ENCODE assay signal across 4 fruit fly cellular contexts in genomic region chr3R:10849515-10849973, dm6.
TF ChIP-seq lines count a peak whose summit lies in the region.

Gene CG42394, plus strand, starts transcription at chr3R:10849825.

TF ChIP-seq in whole organism, adult, 20 proteins besides CTCF, POLR2A, EP300 and RAD21 (continued from another document):
- TF ChIP-seq CG7101 (tag; optimal IDR thresholded peaks at IDR 0.05; lab: Kevin White, UChicago) = peak; percentile 80
- TF ChIP-seq CG12768 (GFP tag; optimal IDR thresholded peaks at IDR 0.05; lab: Kevin White, UChicago) = peak; percentile 78

TF ChIP-seq in whole organism, embryonic, 481 proteins besides CTCF, POLR2A, EP300 and RAD21 (continued from another document and continues in another):
- TF ChIP-seq lmd (GFP tag; IDR thresholded peaks at IDR 0.05; lab: Robert Waterston, UW) (peak; percentile 93), CG5245 (GFP tag; optimal IDR thresholded peaks at IDR 0.05; lab: Kevin White, UChicago) (peak; percentile 86), bab2 (GFP tag; optimal IDR thresholded peaks at IDR 0.05; lab: Kevin White, UChicago) (peak; percentile 48), NK7.1 (GFP tag; optimal IDR thresholded peaks at IDR 0.05; lab: Kevin White, UChicago) (peak; percentile 56), CG14014 (GFP tag; IDR thresholded peaks at IDR 0.05; lab: Robert Waterston, UW) (peak; percentile 95), odd (GFP tag; optimal IDR thresholded peaks at IDR 0.05; lab: Kevin White, UChicago) (peak; percentile 93), Sin3A (optimal IDR thresholded peaks at IDR 0.05; lab: Kevin White, UChicago) (no peak), gem (tag; optimal IDR thresholded peaks at IDR 0.05; lab: Kevin White, UChicago) (peak; percentile 98), CG31365 (tag; optimal IDR thresholded peaks at IDR 0.05; lab: Kevin White, UChicago) (peak; percentile 40), CG11093 (GFP tag; IDR thresholded peaks at IDR 0.05; lab: Robert Waterston, UW) (peak; percentile 87), Ada2b (GFP tag; IDR thresholded peaks at IDR 0.05; lab: Robert Waterston, UW) (peak; percentile 95), CG12155 (GFP tag; optimal IDR thresholded peaks at IDR 0.05; lab: Kevin White, UChicago) (peak; percentile 86), H15 (GFP tag; IDR thresholded peaks at IDR 0.05; lab: Robert Waterston, UW) (peak; percentile 91), CG10979 (tag; optimal IDR thresholded peaks at IDR 0.05; lab: Kevin White, UChicago) (peak; percentile 98), inv (GFP tag; IDR thresholded peaks at IDR 0.05; lab: Robert Waterston, UW; ENCODE audit: partially characterized antibody) (peak; percentile 30; the same call in 1 of the 2 replicates), nmo (GFP tag; optimal IDR thresholded peaks at IDR 0.05; lab: Kevin White, UChicago) (peak; percentile 98), CG2199 (GFP tag; IDR thresholded peaks at IDR 0.05; lab: Robert Waterston, UW) (peak; percentile 88; the same call in 2 of the 3 replicates), exex (tag; optimal IDR thresholded peaks at IDR 0.05; lab: Kevin White, UChicago) (peak; percentile 78), Xbp1 (GFP tag; optimal IDR thresholded peaks at IDR 0.05; lab: Kevin White, UChicago) (peak; percentile 91), Fer2 (tag; optimal IDR thresholded peaks at IDR 0.05; lab: Kevin White, UChicago) (peak; percentile 87), Oaz (GFP tag; IDR thresholded peaks at IDR 0.05; lab: Robert Waterston, UW) (peak; percentile 78), eve (GFP tag; optimal IDR thresholded peaks at IDR 0.05; lab: Kevin White, UChicago) (peak in 1 of 2 experiments; percentile 67), row (GFP tag; IDR thresholded peaks at IDR 0.05; lab: Robert Waterston, UW) (peak; percentile 94), CG8281 (tag; optimal IDR thresholded peaks at IDR 0.05; lab: Kevin White, UChicago) (peak; percentile 77), CG12942 (GFP tag; optimal IDR thresholded peaks at IDR 0.05; lab: Kevin White, UChicago) (peak; percentile 87), ato (GFP tag; IDR thresholded peaks at IDR 0.05; lab: Robert Waterston, UW; ENCODE audit: partially characterized antibody) (no peak), Hr51 (GFP tag; optimal IDR thresholded peaks at IDR 0.05; lab: Kevin White, UChicago) (peak; percentile 77 to 96), CG5180 (GFP tag; optimal IDR thresholded peaks at IDR 0.05; lab: Kevin White, UChicago) (peak; percentile 100), dmrt99B (tag; optimal IDR thresholded peaks at IDR 0.05; lab: Kevin White, UChicago) (peak; percentile 97), pb (GFP tag; optimal IDR thresholded peaks at IDR 0.05; lab: Kevin White, UChicago) (no peak), CG12769 (tag; optimal IDR thresholded peaks at IDR 0.05; lab: Kevin White, UChicago) (no peak), Sry-β (GFP tag; optimal IDR thresholded peaks at IDR 0.05; lab: Kevin White, UChicago) (peak; percentile 68), CG9215 (GFP tag; IDR thresholded peaks at IDR 0.05; lab: Robert Waterston, UW) (peak; percentile 83), CG9876 (GFP tag; optimal IDR thresholded peaks at IDR 0.05; lab: Kevin White, UChicago) (no peak), CG17802 (tag; optimal IDR thresholded peaks at IDR 0.05; lab: Kevin White, UChicago) (peak; percentile 80), Spps (tag; optimal IDR thresholded peaks at IDR 0.05; lab: Kevin White, UChicago) (peak; percentile 96), Dad (GFP tag; optimal IDR thresholded peaks at IDR 0.05; lab: Kevin White, UChicago) (peak; percentile 76), dimm (GFP tag; IDR thresholded peaks at IDR 0.05; lab: Robert Waterston, UW) (peak; percentile 72; the same call in 1 of the 2 replicates), dan (GFP tag; IDR thresholded peaks at IDR 0.05; lab: Robert Waterston, UW) (no peak), al (GFP tag; IDR thresholded peaks at IDR 0.05; lab: Robert Waterston, UW) (peak; percentile 91), Tbp (GFP tag; optimal IDR thresholded peaks at IDR 0.05; lab: Kevin White, UChicago) (no peak), tio (GFP tag; optimal IDR thresholded peaks at IDR 0.05; lab: Kevin White, UChicago) (peak; percentile 89), otp (GFP tag; IDR thresholded peaks at IDR 0.05; lab: Robert Waterston, UW) (peak; percentile 93)

TF ChIP-seq in whole organism, prepupa, 60 proteins besides CTCF, POLR2A, EP300 and RAD21 (continued from another document):
- TF ChIP-seq CG7368 (GFP tag; optimal IDR thresholded peaks at IDR 0.05; lab: Kevin White, UChicago) (peak; percentile 86), ss (GFP tag; optimal IDR thresholded peaks at IDR 0.05; lab: Kevin White, UChicago) (peak; percentile 89 to 92), Hr4 (GFP tag; optimal IDR thresholded peaks at IDR 0.05; lab: Kevin White, UChicago) (peak; percentile 91), CG10669 (GFP tag; optimal IDR thresholded peaks at IDR 0.05; lab: Kevin White, UChicago) (peak; percentile 94), Hr38 (GFP tag; optimal IDR thresholded peaks at IDR 0.05; lab: Kevin White, UChicago) (no peak), CG1621 (tag; optimal IDR thresholded peaks at IDR 0.05; lab: Kevin White, UChicago) (peak; percentile 86), CG3032 (tag; optimal IDR thresholded peaks at IDR 0.05; lab: Kevin White, UChicago) (peak; percentile 93), CG6792 (GFP tag; optimal IDR thresholded peaks at IDR 0.05; lab: Kevin White, UChicago) (peak; percentile 84), Sox102F (GFP tag; optimal IDR thresholded peaks at IDR 0.05; lab: Kevin White, UChicago) (peak; percentile 91), CG16779 (tag; optimal IDR thresholded peaks at IDR 0.05; lab: Kevin White, UChicago) (peak; percentile 96), topi (GFP tag; optimal IDR thresholded peaks at IDR 0.05; lab: Kevin White, UChicago) (peak; percentile 92), CG8319 (GFP tag; optimal IDR thresholded peaks at IDR 0.05; lab: Kevin White, UChicago) (peak; percentile 70), CG10631 (GFP tag; optimal IDR thresholded peaks at IDR 0.05; lab: Kevin White, UChicago) (peak; percentile 92), spab (GFP tag; optimal IDR thresholded peaks at IDR 0.05; lab: Kevin White, UChicago) (peak; percentile 95), CG11762 (GFP tag; optimal IDR thresholded peaks at IDR 0.05; lab: Kevin White, UChicago; ENCODE audit: insufficient read depth) (peak; percentile 94), Eip93F (GFP tag; optimal IDR thresholded peaks at IDR 0.05; lab: Kevin White, UChicago) (peak; percentile 90), CG8632 (GFP tag; optimal IDR thresholded peaks at IDR 0.05; lab: Kevin White, UChicago) (peak; percentile 89), esn (GFP tag; optimal IDR thresholded peaks at IDR 0.05; lab: Kevin White, UChicago) (peak; percentile 92), CG6854 (GFP tag; optimal IDR thresholded peaks at IDR 0.05; lab: Kevin White, UChicago) (peak; percentile 92), Ets21C (GFP tag; optimal IDR thresholded peaks at IDR 0.05; lab: Kevin White, UChicago) (peak; percentile 69), salr (GFP tag; optimal IDR thresholded peaks at IDR 0.05; lab: Kevin White, UChicago) (peak; percentile 83 to 94), CG3919 (GFP tag; optimal IDR thresholded peaks at IDR 0.05; lab: Kevin White, UChicago) (peak; percentile 95), CG31627 (GFP tag; optimal IDR thresholded peaks at IDR 0.05; lab: Kevin White, UChicago) (peak; percentile 77), eg (GFP tag; IDR thresholded peaks at IDR 0.05; lab: Robert Waterston, UW) (peak; percentile 95), Hr39 (GFP tag; optimal IDR thresholded peaks at IDR 0.05; lab: Kevin White, UChicago) (peak; percentile 69), Met (GFP tag; optimal IDR thresholded peaks at IDR 0.05; lab: Kevin White, UChicago) (peak; percentile 91), Blimp-1 (GFP tag; optimal IDR thresholded peaks at IDR 0.05; lab: Kevin White, UChicago) (peak; percentile 77), fkh (GFP tag; optimal IDR thresholded peaks at IDR 0.05; lab: Kevin White, UChicago) (peak; percentile 30), CG6276 (GFP tag; optimal IDR thresholded peaks at IDR 0.05; lab: Kevin White, UChicago) (peak; percentile 97), CG11294 (GFP tag; IDR thresholded peaks at IDR 0.05; lab: Robert Waterston, UW) (peak; percentile 93), dac (GFP tag; optimal IDR thresholded peaks at IDR 0.05; lab: Kevin White, UChicago) (peak; percentile 82), fd85E (GFP tag; optimal IDR thresholded peaks at IDR 0.05; lab: Kevin White, UChicago) (peak; percentile 81), CG6808 (GFP tag; optimal IDR thresholded peaks at IDR 0.05; lab: Kevin White, UChicago) (peak; percentile 87), Ets96B (tag; optimal IDR thresholded peaks at IDR 0.05; lab: Kevin White, UChicago) (peak; percentile 98), lz (GFP tag; optimal IDR thresholded peaks at IDR 0.05; lab: Kevin White, UChicago) (peak; percentile 83), Sox14 (GFP tag; optimal IDR thresholded peaks at IDR 0.05; lab: Kevin White, UChicago) (peak; percentile 88), acj6 (GFP tag; optimal IDR thresholded peaks at IDR 0.05; lab: Kevin White, UChicago) (peak; percentile 90), net (GFP tag; optimal IDR thresholded peaks at IDR 0.05; lab: Kevin White, UChicago) (peak; percentile 92), CG9139 (GFP tag; optimal IDR thresholded peaks at IDR 0.05; lab: Kevin White, UChicago) (peak; percentile 88), svp (GFP tag; lab: Kevin White, UChicago) (peak; percentile 93), CG4318 (GFP tag; optimal IDR thresholded peaks at IDR 0.05; lab: Kevin White, UChicago) (peak; percentile 92)

TF ChIP-seq in whole organism, wandering third instar larva, 38 proteins besides CTCF, POLR2A, EP300 and RAD21 (continued from another document):
- peak; percentile 58 for TF ChIP-seq woc (GFP tag; optimal IDR thresholded peaks at IDR 0.05; lab: Kevin White, UChicago)
- TF ChIP-seq psq (GFP tag; optimal IDR thresholded peaks at IDR 0.05; lab: Kevin White, UChicago) = peak; percentile 81
- TF ChIP-seq fru (GFP tag; optimal IDR thresholded peaks at IDR 0.05; lab: Kevin White, UChicago) = peak; percentile 90
- TF ChIP-seq Rel (GFP tag; optimal IDR thresholded peaks at IDR 0.05; lab: Kevin White, UChicago) = peak; percentile 77
- peak; percentile 55 for TF ChIP-seq Rel (tag; optimal IDR thresholded peaks at IDR 0.05; lab: Kevin White, UChicago)
- TF ChIP-seq sage (GFP tag; optimal IDR thresholded peaks at IDR 0.05; lab: Kevin White, UChicago) = peak; percentile 83
- peak; percentile 87 for TF ChIP-seq dmrt93B (GFP tag; optimal IDR thresholded peaks at IDR 0.05; lab: Kevin White, UChicago)
- TF ChIP-seq foxo (GFP tag; optimal IDR thresholded peaks at IDR 0.05; lab: Kevin White, UChicago) = peak in 1 of 2 experiments; percentile 93
- TF ChIP-seq rgr (GFP tag; optimal IDR thresholded peaks at IDR 0.05; lab: Kevin White, UChicago) = peak; percentile 90
- TF ChIP-seq N (GFP tag; optimal IDR thresholded peaks at IDR 0.05; lab: Kevin White, UChicago) = no peak
- TF ChIP-seq Dif (GFP tag; optimal IDR thresholded peaks at IDR 0.05; lab: Kevin White, UChicago; ENCODE audit: partially characterized antibody) = no peak
- TF ChIP-seq jim (GFP tag; optimal IDR thresholded peaks at IDR 0.05; lab: Kevin White, UChicago) = no peak
- TF ChIP-seq dl (GFP tag; optimal IDR thresholded peaks at IDR 0.05; lab: Kevin White, UChicago; ENCODE audit: insufficient read depth in 1 of 2, partially characterized antibody in 2 of 2) = no peak
